Worm (Caenorhabditis elegans): ENCODE data around the gene nonu-1.

ce11 chrIII:4811195-4811594, 38.5 kb downstream of the nonu-1 start, which contains the start of gene C38D4.7:
- TF ChIP-seq ceh-40 (GFP tag; IDR thresholded peaks at IDR 0.05) = no peak
- no peak for TF ChIP-seq aptf-2 (GFP tag; conservative IDR thresholded peaks at IDR 0.05)
- no peak for TF ChIP-seq unc-62 (GFP tag; optimal IDR thresholded peaks at IDR 0.05)
- TF ChIP-seq tbp1 (GFP tag; optimal IDR thresholded peaks at IDR 0.05) = no peak
- TF ChIP-seq repo-1 (tag; optimal IDR thresholded peaks at IDR 0.05) = no peak
- TF ChIP-seq C06A6.2 (GFP tag; conservative IDR thresholded peaks at IDR 0.05) = no peak
- TF ChIP-seq attf-3 (GFP tag; conservative IDR thresholded peaks at IDR 0.05) = no peak
- TF ChIP-seq T26A5.8 (tag; optimal IDR thresholded peaks at IDR 0.05) = no peak
- TF ChIP-seq lin-35 (GFP tag; optimal IDR thresholded peaks at IDR 0.05) = no peak
